Worm (Caenorhabditis elegans): ENCODE data around the gene rpb-8.

Gene rpb-8

ce11 chrIII:4952970-4953369 lies 35.2 kb upstream of the rpb-8 start:
- TF ChIP-seq nhr-237 (tag; optimal IDR thresholded peaks at IDR 0.05) (no peak), elt-3 (tag; optimal IDR thresholded peaks at IDR 0.05) (no peak), sma-3 (GFP tag; optimal IDR thresholded peaks at IDR 0.05) (no peak), nhr-6 (tag; optimal IDR thresholded peaks at IDR 0.05) (no peak), blmp-1 (tag; optimal IDR thresholded peaks at IDR 0.05; ENCODE audit: insufficient read depth) (no peak)

ce11 chrIII:4951824-4952223 lies 34.0 kb upstream of the rpb-8 start, which contains the start of gene flh-2:
Gene flh-2 (plus strand): TSS chrIII:4952124.
- no peak for TF ChIP-seq nhr-21 (tag; optimal IDR thresholded peaks at IDR 0.05)
- TF ChIP-seq blmp-1 (tag; optimal IDR thresholded peaks at IDR 0.05; ENCODE audit: insufficient read depth) = no peak
- no peak for TF ChIP-seq elt-1 (tag; optimal IDR thresholded peaks at IDR 0.05)
- no peak for TF ChIP-seq snpc-4 (tag; optimal IDR thresholded peaks at IDR 0.05)
- no peak for TF ChIP-seq nhr-25 (tag; optimal IDR thresholded peaks at IDR 0.05)
- TF ChIP-seq dmd-4 (tag; optimal IDR thresholded peaks at IDR 0.05) = no peak
- no peak for TF ChIP-seq lin-13 (GFP tag; optimal IDR thresholded peaks at IDR 0.05)
- no peak for TF ChIP-seq nhr-11 (tag; optimal IDR thresholded peaks at IDR 0.05)
- TF ChIP-seq nhr-77 (tag; optimal IDR thresholded peaks at IDR 0.05) = no peak
- TF ChIP-seq ceh-16 (tag; optimal IDR thresholded peaks at IDR 0.05) = no peak
- no peak for TF ChIP-seq aly-2 (tag; optimal IDR thresholded peaks at IDR 0.05)
- TF ChIP-seq lin-39 (tag; optimal IDR thresholded peaks at IDR 0.05) = no peak
- no peak for TF ChIP-seq crh-2 (tag; optimal IDR thresholded peaks at IDR 0.05)
- TF ChIP-seq sma-3 (GFP tag; optimal IDR thresholded peaks at IDR 0.05) = no peak
- TF ChIP-seq fos-1 (tag; optimal IDR thresholded peaks at IDR 0.05) = no peak
- TF ChIP-seq mbf-1 (tag; optimal IDR thresholded peaks at IDR 0.05) = no peak
- TF ChIP-seq F13H6.1 (tag; optimal IDR thresholded peaks at IDR 0.05) = no peak

ce11 chrIII:4951210-4951609 lies 33.4 kb upstream of the rpb-8 start:
- TF ChIP-seq lin-39 (tag; optimal IDR thresholded peaks at IDR 0.05) (no peak), lsy-2 (tag; optimal IDR thresholded peaks at IDR 0.05) (peak in 1 of 2 experiments; percentile 25), peb-1 (tag; optimal IDR thresholded peaks at IDR 0.05) (no peak), C34F6.9 (tag; optimal IDR thresholded peaks at IDR 0.05) (peak; percentile 20), elt-3 (tag; optimal IDR thresholded peaks at IDR 0.05) (no peak), crh-2 (tag; optimal IDR thresholded peaks at IDR 0.05) (no peak), ztf-11 (tag; optimal IDR thresholded peaks at IDR 0.05) (no peak)

ce11 chrIII:4950345-4950744 lies 32.5 kb upstream of the rpb-8 start:
- TF ChIP-seq nhr-23 (tag; optimal IDR thresholded peaks at IDR 0.05) (no peak), lsy-2 (tag; optimal IDR thresholded peaks at IDR 0.05) (peak in 1 of 2 experiments; percentile 51), nhr-6 (tag; optimal IDR thresholded peaks at IDR 0.05) (no peak), lin-11 (tag; optimal IDR thresholded peaks at IDR 0.05) (peak; percentile 33), elt-3 (tag; optimal IDR thresholded peaks at IDR 0.05) (no peak), ama-1 (optimal IDR thresholded peaks at IDR 0.05) (no peak), nhr-129 (tag; optimal IDR thresholded peaks at IDR 0.05) (peak; percentile 30), sem-4 (tag; optimal IDR thresholded peaks at IDR 0.05) (peak; percentile 6), mdl-1 (tag; optimal IDR thresholded peaks at IDR 0.05) (peak; percentile 13 to 37), blmp-1 (tag; optimal IDR thresholded peaks at IDR 0.05; ENCODE audit: insufficient read depth) (no peak), sma-9 (GFP tag; optimal IDR thresholded peaks at IDR 0.05) (peak; percentile 25), sma-9 (tag; optimal IDR thresholded peaks at IDR 0.05) (no peak), nhr-21 (tag; optimal IDR thresholded peaks at IDR 0.05) (no peak), dmd-4 (tag; optimal IDR thresholded peaks at IDR 0.05) (no peak), aly-2 (tag; optimal IDR thresholded peaks at IDR 0.05) (no peak), zag-1 (tag; optimal IDR thresholded peaks at IDR 0.05) (peak; percentile 68), unc-55 (GFP tag; optimal IDR thresholded peaks at IDR 0.05) (peak; percentile 65), nhr-10 (tag; optimal IDR thresholded peaks at IDR 0.05) (no peak), egl-27 (tag; optimal IDR thresholded peaks at IDR 0.05) (no peak), elt-1 (tag; optimal IDR thresholded peaks at IDR 0.05) (no peak), skn-1 (tag; optimal IDR thresholded peaks at IDR 0.05) (no peak), lin-13 (GFP tag; optimal IDR thresholded peaks at IDR 0.05) (no peak), F13H6.1 (tag; optimal IDR thresholded peaks at IDR 0.05) (peak; percentile 57), crh-2 (tag; optimal IDR thresholded peaks at IDR 0.05) (peak; percentile 22), C34F6.9 (tag; optimal IDR thresholded peaks at IDR 0.05) (peak; percentile 69)
